Fruit fly (Drosophila melanogaster) whole organism, embryonic: Measurements from ENCODE around the gene CG33098.

Experiments used
- CG1529 ChIP-seq: fragments of 200-800 bp; sonication (Bioruptor generic); optimal IDR thresholded peaks from 3 replicates; lab custom pipeline; 2018; ENCODE audit warnings: missing biosample characterization, missing genetic modification characterization
- CG16813 ChIP-seq: fragments of 200-800 bp; sonication (Bioruptor generic); IDR thresholded peaks from 3 replicates; pipeline ENCODE4 v1.3.6; 2022; ENCODE audit warnings: missing biosample characterization, missing genetic modification characterization; ENCODE audit not compliant: partially characterized antibody
- CG3995 ChIP-seq: fragments of 200-800 bp; sonication (Bioruptor generic); optimal IDR thresholded peaks from 3 replicates; lab custom pipeline; 2016; ENCODE audit warnings: missing biosample characterization, missing genetic modification characterization
- CG4730 ChIP-seq: fragments of 200-800 bp; sonication (Bioruptor generic); IDR thresholded peaks from 2 replicates; pipeline ENCODE4 v1.3.6; 2022; ENCODE audit warnings: missing biosample characterization, missing genetic modification characterization
- CG9797 ChIP-seq: fragments of 200-800 bp; sonication (Bioruptor generic); optimal IDR thresholded peaks from 3 replicates; lab custom pipeline; 2018; ENCODE audit warnings: missing biosample characterization, mild to moderate bottlenecking, missing genetic modification characterization
- HLH4C ChIP-seq: fragments of 200-800 bp; sonication (Bioruptor generic); IDR thresholded peaks from 3 replicates; pipeline ENCODE4 v1.3.6; 2022; ENCODE audit warnings: missing biosample characterization, missing genetic modification characterization; ENCODE audit not compliant: partially characterized antibody
- HmgD ChIP-seq: fragments of 200-800 bp; sonication (Bioruptor generic); optimal IDR thresholded peaks from 3 replicates; lab custom pipeline; 2016; ENCODE audit warnings: missing biosample characterization, missing genetic modification characterization
- br ChIP-seq: fragments of >200 bp; optimal IDR thresholded peaks from 2 replicates; lab custom pipeline; 2017
- da ChIP-seq: fragments of 200-800 bp; sonication (Bioruptor generic); optimal IDR thresholded peaks from 2 replicates; lab custom pipeline; 2016; ENCODE audit warnings: missing biosample characterization, missing genetic modification characterization
- onecut ChIP-seq: fragments of 200-800 bp; sonication (Bioruptor generic); IDR thresholded peaks from 2 replicates; pipeline ENCODE4 v1.3.6; 2022; ENCODE audit warnings: missing biosample characterization, missing genetic modification characterization
- pan ChIP-seq, 4 experiments: fragments of >200 bp in 3 of 4; fragments of 200-800 bp in 1 of 4; sonication (Bioruptor generic) in 1 of 4; optimal IDR thresholded peaks in 3 of 4; IDR thresholded peaks in 1 of 4; 2 replicates each; pipeline versions ENCODE4 v1.3.6 to Lab custom; 2017 to 2022; ENCODE audit warnings: missing biosample characterization in 2 of 4, missing genetic modification characterization in 2 of 4, mixed read lengths in 1 of 4
- ttk ChIP-seq: fragments of 200-800 bp; sonication (Bioruptor generic); IDR thresholded peaks from 2 replicates; pipeline ENCODE4 v2.1.2; 2022; ENCODE audit warnings: missing biosample characterization, missing genetic modification characterization

DNA sequence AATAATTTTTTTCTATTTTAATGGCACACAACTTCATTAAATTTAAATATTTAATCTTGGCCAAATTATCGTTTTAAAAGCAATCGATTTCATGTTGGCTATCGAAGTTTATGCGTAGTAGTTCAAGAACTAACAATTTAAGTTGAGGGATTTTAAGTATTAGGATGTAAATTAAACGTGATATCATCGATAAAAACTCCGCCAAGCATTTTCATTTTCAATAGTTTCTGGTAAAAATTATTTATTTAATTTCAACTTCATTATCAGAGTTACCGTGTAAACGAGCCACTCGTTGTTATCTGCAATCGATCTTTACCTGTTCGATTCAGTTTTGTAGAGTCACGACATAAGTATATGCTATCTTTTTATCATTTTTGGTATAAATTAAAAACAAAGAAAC, 15.9 kb downstream of the CG33098 start:
- 0 out of 3 replicates have a peak, but pooled peaks have one; percentile 32 for TF ChIP-seq CG16813 (GFP tag; lab: Robert Waterston, UW)
- peak; percentile 93 for TF ChIP-seq ttk (GFP tag; lab: Robert Waterston, UW)
- 0 out of 3 replicates have a peak, but pooled peaks have one; percentile 40 for TF ChIP-seq HLH4C (GFP tag; lab: Robert Waterston, UW)
- peak; percentile 85 for TF ChIP-seq da (GFP tag; lab: Kevin White, UChicago)
- peak; percentile 97 for TF ChIP-seq onecut
- TF ChIP-seq pan (optimal IDR thresholded peaks at IDR 0.05; lab: Kevin White, UChicago), result no peak
- peak in 1 of 2 experiments; percentile 97 for TF ChIP-seq pan (GFP tag; optimal IDR thresholded peaks at IDR 0.05 in 1 of 2, IDR thresholded peaks at IDR 0.05 in 1 of 2)
- TF ChIP-seq CG3995, result peak; percentile 89
- TF ChIP-seq HmgD (GFP tag; lab: Kevin White, UChicago), result peak; percentile 93
- peak; percentile 41 for TF ChIP-seq CG9797 (GFP tag; lab: Kevin White, UChicago)
- TF ChIP-seq CG1529 (GFP tag; lab: Kevin White, UChicago), result peak; percentile 96
- no peak for TF ChIP-seq br (lab: Kevin White, UChicago)
- TF ChIP-seq CG4730, result peak; percentile 86
